Worm (Caenorhabditis elegans): ENCODE measurements around the gene T05A8.7.

ce11 chrII:2705200-2705599 lies 37.0 kb downstream of the T05A8.7 start, which contains the start of gene srh-128:
- TF ChIP-seq pqm-1 (tag; optimal IDR thresholded peaks at IDR 0.05) (no peak), unc-130 (tag; optimal IDR thresholded peaks at IDR 0.05) (no peak), nhr-28 (tag; optimal IDR thresholded peaks at IDR 0.05) (no peak), elt-3 (tag; optimal IDR thresholded peaks at IDR 0.05) (no peak), aly-2 (tag; optimal IDR thresholded peaks at IDR 0.05) (no peak), irx-1 (tag; optimal IDR thresholded peaks at IDR 0.05) (no peak), ama-1 (optimal IDR thresholded peaks at IDR 0.05) (no peak), nhr-11 (tag; optimal IDR thresholded peaks at IDR 0.05) (no peak), lin-15B (tag; optimal IDR thresholded peaks at IDR 0.05) (no peak)

Measured in whole organism, L1 larva.